Worm (Caenorhabditis elegans): Measurements from ENCODE around the gene jhdm-1.

The jhdm-1 gene

ce11 chrIII:6464113-6464571, 9.9 kb downstream of the jhdm-1 start (continued):
- TF ChIP-seq lin-26 (GFP tag; IDR thresholded peaks at IDR 0.05) (peak; percentile 59; the same call in 1 of the 2 replicates), Y67H2A.10 (GFP tag; conservative IDR thresholded peaks at IDR 0.05) (peak; percentile 83), ztf-26 (tag; optimal IDR thresholded peaks at IDR 0.05) (peak; percentile 90), ama-1 (optimal IDR thresholded peaks at IDR 0.05) (peak; percentile 18), ama-1 (GFP tag; optimal IDR thresholded peaks at IDR 0.05) (peak in 1 of 2 experiments; percentile 8), ZK185.1 (tag; optimal IDR thresholded peaks at IDR 0.05; ENCODE audit: poor library complexity, severe bottlenecking) (peak; percentile 30), tlf-1 (GFP tag; optimal IDR thresholded peaks at IDR 0.05) (peak; percentile 89), ets-4 (GFP tag; optimal IDR thresholded peaks at IDR 0.05) (peak; percentile 86), F55B11.4 (tag; optimal IDR thresholded peaks at IDR 0.05; ENCODE audit: borderline replicate concordance, insufficient read depth) (no peak), efl-1 (GFP tag; optimal IDR thresholded peaks at IDR 0.05) (peak; percentile 86), egrh-3 (GFP tag; IDR thresholded peaks at IDR 0.05) (peak; percentile 97), pha-4 (tag; optimal IDR thresholded peaks at IDR 0.05) (peak; percentile 23), F23B12.7 (tag; optimal IDR thresholded peaks at IDR 0.05; ENCODE audit: insufficient read depth) (no peak), sptf-2 (GFP tag; optimal IDR thresholded peaks at IDR 0.05) (no peak), fkh-3 (tag; optimal IDR thresholded peaks at IDR 0.05) (peak; percentile 30), K11D2.4 (GFP tag; IDR thresholded peaks at IDR 0.05) (peak; percentile 86), nfya-1 (tag; optimal IDR thresholded peaks at IDR 0.05; ENCODE audit: borderline replicate concordance, insufficient read depth) (no peak), tbp1 (GFP tag; optimal IDR thresholded peaks at IDR 0.05) (peak; percentile 70), snpc-3.4 (tag; optimal IDR thresholded peaks at IDR 0.05) (no peak), cebp-1 (GFP tag; IDR thresholded peaks at IDR 0.05) (peak; percentile 94), cebp-1 (tag; optimal IDR thresholded peaks at IDR 0.05) (peak; percentile 97), lsy-27 (tag; optimal IDR thresholded peaks at IDR 0.05; ENCODE audit: borderline replicate concordance, insufficient read depth) (no peak), mes-4 (tag; optimal IDR thresholded peaks at IDR 0.05) (no peak), him-1 (tag; optimal IDR thresholded peaks at IDR 0.05) (no peak), lsl-1 (GFP tag; optimal IDR thresholded peaks at IDR 0.05) (peak; percentile 66), K12H6.12 (tag; optimal IDR thresholded peaks at IDR 0.05) (peak; percentile 86), nhr-120 (GFP tag; IDR thresholded peaks at IDR 0.05) (no peak), F22D6.2 (tag; optimal IDR thresholded peaks at IDR 0.05) (peak; percentile 49), B0035.1 (tag; optimal IDR thresholded peaks at IDR 0.05) (peak; percentile 53), lin-54 (GFP tag; optimal IDR thresholded peaks at IDR 0.05) (peak; percentile 92), ceh-58 (GFP tag; IDR thresholded peaks at IDR 0.05) (0 out of 2 replicates have a peak, but pooled peaks have one; percentile 16), madf-3 (GFP tag; IDR thresholded peaks at IDR 0.05) (peak; percentile 88), madf-6 (GFP tag; IDR thresholded peaks at IDR 0.05) (peak; percentile 92), ccch-3 (GFP tag; optimal IDR thresholded peaks at IDR 0.05) (no peak), ztf-18 (tag; optimal IDR thresholded peaks at IDR 0.05) (peak; percentile 78), lir-1 (GFP tag; conservative IDR thresholded peaks at IDR 0.05) (peak; percentile 74), ekl-4 (GFP tag; IDR thresholded peaks at IDR 0.05) (peak; percentile 89), B0019.2 (GFP tag; conservative IDR thresholded peaks at IDR 0.05) (0 out of 2 replicates have a peak, but pooled peaks have one; percentile 17), unc-130 (GFP tag; optimal IDR thresholded peaks at IDR 0.05) (no peak), egl-44 (GFP tag; IDR thresholded peaks at IDR 0.05) (peak; percentile 69; the same call in 1 of the 2 replicates), tbx-9 (tag; optimal IDR thresholded peaks at IDR 0.05; ENCODE audit: borderline replicate concordance) (no peak), B0336.3 (GFP tag; IDR thresholded peaks at IDR 0.05) (peak; percentile 98), F37B4.10 (GFP tag; IDR thresholded peaks at IDR 0.05) (no peak), B0261.1 (tag; optimal IDR thresholded peaks at IDR 0.05) (peak; percentile 14), athp-1 (tag; optimal IDR thresholded peaks at IDR 0.05) (peak; percentile 80), akir-1 (GFP tag; optimal IDR thresholded peaks at IDR 0.05) (peak; percentile 62), hrde-1 (tag; optimal IDR thresholded peaks at IDR 0.05; ENCODE audit: borderline replicate concordance) (no peak), rec-8 (tag; optimal IDR thresholded peaks at IDR 0.05) (no peak)
